Fruit fly (Drosophila melanogaster) whole organism, embryonic: ENCODE measurements around the gene Pka-C3.

Experiments
- Atf6 ChIP-seq: fragments of 200-800 bp; sonication (Bioruptor generic); IDR thresholded peaks from 2 replicates; pipeline ENCODE4 v1.3.6; 2022; ENCODE audit warnings: missing biosample characterization, missing genetic modification characterization
- B-H1 ChIP-seq: fragments of 200-800 bp; sonication (Bioruptor generic); IDR thresholded peaks from 3 replicates; pipeline ENCODE4 v1.3.6; 2022; ENCODE audit warnings: missing biosample characterization, missing genetic modification characterization
- BEAF-32 ChIP-seq: fragments of 200-800 bp; sonication (Bioruptor generic); optimal IDR thresholded peaks from 3 replicates; lab custom pipeline; 2017; ENCODE audit warnings: missing biosample characterization, missing genetic modification characterization, mild to moderate bottlenecking, moderate library complexity, missing genetic modification reagents
- BtbVII ChIP-seq: fragments of 200-800 bp; sonication (Bioruptor generic); optimal IDR thresholded peaks from 3 replicates; lab custom pipeline; 2017; ENCODE audit warnings: missing biosample characterization, mild to moderate bottlenecking, missing genetic modification characterization
- CG10267 ChIP-seq: fragments of 200-800 bp; sonication (Bioruptor generic); optimal IDR thresholded peaks from 2 replicates; lab custom pipeline; 2018; ENCODE audit warnings: missing biosample characterization, mild to moderate bottlenecking, missing genetic modification characterization, moderate library complexity
- CG10979 ChIP-seq: fragments of 200-800 bp; sonication (Bioruptor generic); optimal IDR thresholded peaks from 2 replicates; lab custom pipeline; 2018; ENCODE audit warnings: missing biosample characterization, mild to moderate bottlenecking, missing genetic modification characterization, moderate library complexity
- CG11504 ChIP-seq: fragments of 200-800 bp; sonication (Bioruptor generic); optimal IDR thresholded peaks from 3 replicates; lab custom pipeline; 2019; ENCODE audit warnings: missing biosample characterization, mild to moderate bottlenecking, missing genetic modification characterization, moderate library complexity
- CG11695 ChIP-seq: fragments of 200-800 bp; sonication (Bioruptor generic); IDR thresholded peaks from 3 replicates; pipeline ENCODE4 v1.3.6; 2022; ENCODE audit warnings: missing biosample characterization, missing genetic modification characterization
- CG11696 ChIP-seq: fragments of 200-800 bp; sonication (Bioruptor generic); IDR thresholded peaks from 2 replicates; pipeline ENCODE4 v1.3.6; 2022; ENCODE audit warnings: missing biosample characterization, missing genetic modification characterization
- CG15601 ChIP-seq: fragments of 200-800 bp; sonication (Bioruptor generic); optimal IDR thresholded peaks from 3 replicates; lab custom pipeline; 2019; ENCODE audit warnings: missing biosample characterization, mild to moderate bottlenecking, missing genetic modification characterization, moderate library complexity
- CG17385 ChIP-seq: fragments of 200-800 bp; sonication (Bioruptor generic); optimal IDR thresholded peaks from 3 replicates; lab custom pipeline; 2018; ENCODE audit warnings: missing biosample characterization, mild to moderate bottlenecking, missing genetic modification characterization
- CG17612 ChIP-seq: fragments of 200-800 bp; sonication (Bioruptor generic); IDR thresholded peaks from 2 replicates; pipeline ENCODE4 v1.3.6; 2022; ENCODE audit warnings: missing biosample characterization, missing genetic modification characterization
- CG18011 ChIP-seq: fragments of 200-800 bp; sonication (Bioruptor generic); optimal IDR thresholded peaks from 2 replicates; lab custom pipeline; 2017; ENCODE audit warnings: missing biosample characterization, missing genetic modification characterization, mild to moderate bottlenecking, moderate library complexity, missing genotype
- CG2712 ChIP-seq: fragments of 200-800 bp; optimal IDR thresholded peaks from 3 replicates; lab custom pipeline; 2019; ENCODE audit warnings: missing biosample characterization, mild to moderate bottlenecking, missing genetic modification characterization, moderate library complexity
- CG30403 ChIP-seq: fragments of 200-800 bp; sonication (Bioruptor generic); optimal IDR thresholded peaks from 3 replicates; lab custom pipeline; 2016; ENCODE audit warnings: missing biosample characterization, missing genetic modification characterization
- CG30431 ChIP-seq: fragments of 200-800 bp; sonication (Bioruptor generic); optimal IDR thresholded peaks from 2 replicates; lab custom pipeline; 2017; ENCODE audit warnings: missing biosample characterization, missing genetic modification characterization
- CG31224 ChIP-seq: fragments of 200-800 bp; sonication (Bioruptor generic); IDR thresholded peaks from 2 replicates; pipeline ENCODE4 v1.3.6; 2022; ENCODE audit warnings: missing biosample characterization, missing genetic modification characterization
- CG32532 ChIP-seq: fragments of 200-800 bp; sonication (Bioruptor generic); IDR thresholded peaks from 2 replicates; pipeline ENCODE4 v1.3.6; 2022; ENCODE audit warnings: missing biosample characterization, missing genetic modification characterization
- CG4360 ChIP-seq: fragments of 200-800 bp; sonication (Bioruptor generic); IDR thresholded peaks from 2 replicates; pipeline ENCODE4 v1.3.6; 2022; ENCODE audit warnings: missing biosample characterization, missing genetic modification characterization
- CG8290 ChIP-seq, 3 experiments: fragments of 200-800 bp; sonication (Bioruptor generic); optimal IDR thresholded peaks; 2 replicates each; lab custom pipeline; 2016 to 2019; ENCODE audit warnings: missing biosample characterization in 3 of 3, missing genetic modification characterization in 3 of 3, mild to moderate bottlenecking in 2 of 3, moderate library complexity in 1 of 3
- CG8924 ChIP-seq: fragments of 200-800 bp; optimal IDR thresholded peaks from 3 replicates; lab custom pipeline; 2019; ENCODE audit warnings: missing biosample characterization, mild to moderate bottlenecking, missing genetic modification characterization, moderate library complexity
- Fer1 ChIP-seq: fragments of 200-800 bp; sonication (Bioruptor generic); optimal IDR thresholded peaks from 2 replicates; lab custom pipeline; 2017; ENCODE audit warnings: missing biosample characterization, mild to moderate bottlenecking, missing genetic modification characterization
- H15 ChIP-seq: fragments of 200-800 bp; sonication (Bioruptor generic); IDR thresholded peaks from 3 replicates; pipeline ENCODE4 v1.3.6; 2022; ENCODE audit warnings: missing biosample characterization, missing genetic modification characterization
- HmgZ ChIP-seq: fragments of 200-800 bp; sonication (Bioruptor generic); optimal IDR thresholded peaks from 2 replicates; lab custom pipeline; 2018; ENCODE audit warnings: missing biosample characterization, mild to moderate bottlenecking, missing genetic modification characterization
- Hmx ChIP-seq: fragments of 200-800 bp; sonication (Bioruptor generic); optimal IDR thresholded peaks from 2 replicates; lab custom pipeline; 2016; ENCODE audit warnings: missing biosample characterization, missing genetic modification characterization
- Hr51 ChIP-seq, 2 experiments: fragments of 200-800 bp; sonication (Bioruptor generic); optimal IDR thresholded peaks; 2 replicates in 1 of 2; 3 replicates in 1 of 2; lab custom pipeline; 2016 to 2018; ENCODE audit warnings: missing biosample characterization in 2 of 2, missing genetic modification characterization in 2 of 2, mild to moderate bottlenecking in 1 of 2, moderate library complexity in 1 of 2
- Hsf ChIP-seq: fragments of 200-800 bp; sonication (Bioruptor generic); optimal IDR thresholded peaks from 3 replicates; lab custom pipeline; 2016; ENCODE audit warnings: missing biosample characterization, missing genetic modification characterization
- Mad ChIP-seq: fragments of 200-800 bp; sonication (Bioruptor generic); optimal IDR thresholded peaks from 2 replicates; lab custom pipeline; 2016; ENCODE audit warnings: missing biosample characterization, missing genetic modification characterization
- Trl ChIP-seq, 3 experiments: fragments of >200 bp in 2 of 3; fragments of 200-800 bp in 1 of 3; sonication (Bioruptor generic) in 1 of 3; optimal IDR thresholded peaks; 2 replicates in 1 of 3; 3 replicates in 2 of 3; lab custom pipeline; 2016 to 2017; ENCODE audit warnings: missing biosample characterization in 1 of 3, missing genetic modification characterization in 1 of 3
- Xbp1 ChIP-seq: fragments of 200-800 bp; sonication (Bioruptor generic); optimal IDR thresholded peaks from 3 replicates; lab custom pipeline; 2016; ENCODE audit warnings: missing biosample characterization, mild to moderate bottlenecking, missing genetic modification characterization
- ap ChIP-seq: fragments of 200-800 bp; sonication (Bioruptor generic); IDR thresholded peaks from 2 replicates; pipeline ENCODE4 v1.3.6; 2022; ENCODE audit warnings: missing biosample characterization, missing genetic modification characterization
- ara ChIP-seq: fragments of 200-800 bp; sonication (Bioruptor generic); IDR thresholded peaks from 2 replicates; pipeline ENCODE4 v1.3.6; 2022; ENCODE audit warnings: missing biosample characterization, missing genetic modification characterization
- bbx ChIP-seq: fragments of 200-800 bp; sonication (Bioruptor generic); IDR thresholded peaks from 2 replicates; pipeline ENCODE4 v1.3.6; 2022; ENCODE audit warnings: missing biosample characterization, missing genetic modification characterization; ENCODE audit not compliant: partially characterized antibody
- ci ChIP-seq: fragments of 200-800 bp; sonication (Bioruptor generic); IDR thresholded peaks from 3 replicates; pipeline ENCODE4 v1.3.6; 2022; ENCODE audit warnings: missing biosample characterization, missing genetic modification characterization
- crp ChIP-seq, 2 experiments: fragments of 200-800 bp; sonication (Bioruptor generic); optimal IDR thresholded peaks; 2 replicates in 1 of 2; 3 replicates in 1 of 2; lab custom pipeline; 2017; ENCODE audit warnings: missing biosample characterization in 2 of 2, missing genetic modification characterization in 2 of 2, mild to moderate bottlenecking in 1 of 2, moderate library complexity in 1 of 2
- danr ChIP-seq: fragments of 200-800 bp; sonication (Bioruptor generic); IDR thresholded peaks from 2 replicates; pipeline ENCODE4 v1.3.6; 2022; ENCODE audit warnings: missing biosample characterization, missing genetic modification characterization
- dimm ChIP-seq: fragments of 200-800 bp; sonication (Bioruptor generic); IDR thresholded peaks from 2 replicates; pipeline ENCODE4 v1.3.6; 2022; ENCODE audit warnings: missing biosample characterization, missing genetic modification characterization
- dpn ChIP-seq, 2 experiments: fragments of 200-800 bp; sonication (Bioruptor generic); optimal IDR thresholded peaks; 3 replicates each; lab custom pipeline; 2016; ENCODE audit warnings: missing biosample characterization in 2 of 2, missing genetic modification characterization in 2 of 2
- fd96Cb ChIP-seq: fragments of 200-800 bp; sonication (Bioruptor generic); optimal IDR thresholded peaks from 2 replicates; lab custom pipeline; 2018; ENCODE audit warnings: missing biosample characterization, mild to moderate bottlenecking, missing genetic modification characterization, moderate library complexity
- gem ChIP-seq: fragments of 200-800 bp; sonication (Bioruptor generic); optimal IDR thresholded peaks from 2 replicates; lab custom pipeline; 2019; ENCODE audit warnings: missing biosample characterization, mild to moderate bottlenecking, missing genetic modification characterization, moderate library complexity
- kah ChIP-seq: fragments of 200-800 bp; sonication (Bioruptor generic); optimal IDR thresholded peaks from 2 replicates; lab custom pipeline; 2018; ENCODE audit warnings: missing biosample characterization, mild to moderate bottlenecking, missing genetic modification characterization
- lab ChIP-seq: fragments of 200-800 bp; sonication (Bioruptor generic); optimal IDR thresholded peaks from 3 replicates; lab custom pipeline; 2017; ENCODE audit warnings: missing biosample characterization, missing genetic modification characterization, mild to moderate bottlenecking, moderate library complexity, missing genetic modification reagents
- mirr ChIP-seq: fragments of 200-800 bp; sonication (Bioruptor generic); optimal IDR thresholded peaks from 3 replicates; lab custom pipeline; 2018; ENCODE audit warnings: missing biosample characterization, mild to moderate bottlenecking, missing genetic modification characterization
- trh ChIP-seq: fragments of 200-800 bp; sonication (Bioruptor generic); optimal IDR thresholded peaks from 2 replicates; lab custom pipeline; 2016; ENCODE audit warnings: missing biosample characterization, missing genetic modification characterization
- ttk ChIP-seq: fragments of 200-800 bp; sonication (Bioruptor generic); IDR thresholded peaks from 2 replicates; pipeline ENCODE4 v2.1.2; 2022; ENCODE audit warnings: missing biosample characterization, missing genetic modification characterization
- vvl ChIP-seq: fragments of 200-800 bp; sonication (Bioruptor generic); IDR thresholded peaks from 2 replicates; pipeline ENCODE4 v1.3.6; 2022; ENCODE audit warnings: missing biosample characterization, missing genetic modification characterization
- z ChIP-seq: fragments of 200-800 bp; sonication (Bioruptor generic); IDR thresholded peaks from 3 replicates; pipeline ENCODE4 v1.3.6; 2022; ENCODE audit warnings: missing biosample characterization, missing genetic modification characterization
- zf30C ChIP-seq: fragments of 200-800 bp; sonication (Bioruptor generic); optimal IDR thresholded peaks from 3 replicates; lab custom pipeline; 2018; ENCODE audit warnings: missing biosample characterization, mild to moderate bottlenecking, missing genetic modification characterization

The Pka-C3 gene

DNA sequence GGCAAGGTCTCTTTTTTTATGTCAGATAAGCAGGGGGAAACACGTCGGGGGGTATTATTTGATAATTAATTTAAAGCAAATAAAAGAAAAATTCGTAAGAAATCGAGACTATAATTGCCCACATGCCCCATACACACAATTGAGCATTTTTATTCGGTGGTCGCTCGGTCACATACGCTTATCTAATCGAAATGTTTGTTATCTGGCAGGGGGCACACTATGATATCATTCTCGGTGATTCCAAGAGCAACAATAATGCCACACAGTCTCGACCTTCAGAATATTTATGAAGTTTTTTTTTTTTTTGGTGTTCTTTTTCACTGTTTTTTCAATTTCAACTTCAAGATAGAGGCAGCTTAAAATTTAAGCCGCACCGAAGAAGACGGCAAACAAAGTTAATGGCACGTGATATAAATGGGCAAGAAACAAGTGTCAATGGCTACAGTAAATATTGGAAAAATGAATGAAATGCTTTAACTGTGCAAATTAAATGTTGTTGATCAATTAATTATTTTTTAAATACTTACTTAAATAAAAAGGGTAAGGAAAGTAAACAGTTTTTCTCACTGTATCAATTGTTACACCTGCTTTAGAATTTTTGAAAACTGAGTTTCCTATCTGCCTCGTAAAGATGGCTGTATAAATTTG is 44.9 kb upstream of the Pka-C3 start (continued):
- TF ChIP-seq dpn (GFP tag; optimal IDR thresholded peaks at IDR 0.05; lab: Kevin White, UChicago) (peak in 1 of 2 experiments; percentile 52), CG11696 (peak; percentile 57), CG30431 (GFP tag; lab: Kevin White, UChicago) (no peak), CG15601 (peak; percentile 23), CG2712 (peak; percentile 54), BtbVII (GFP tag; lab: Kevin White, UChicago) (peak; percentile 52), trh (no peak), CG32532 (GFP tag; lab: Robert Waterston, UW) (peak; percentile 64; the same call in 1 of the 2 replicates), Hsf (GFP tag; lab: Kevin White, UChicago) (no peak), ci (GFP tag; lab: Robert Waterston, UW) (no peak), ap (GFP tag; lab: Robert Waterston, UW) (no peak), CG10979 (tag; lab: Kevin White, UChicago) (peak; percentile 35), Mad (GFP tag; lab: Kevin White, UChicago) (peak; percentile 21), CG8924 (tag; lab: Kevin White, UChicago) (peak; percentile 53), kah (GFP tag; lab: Kevin White, UChicago) (no peak), Trl (optimal IDR thresholded peaks at IDR 0.05; lab: Kevin White, UChicago) (no peak), Trl (GFP tag; optimal IDR thresholded peaks at IDR 0.05; lab: Kevin White, UChicago) (no peak), lab (peak; percentile 80), ttk (GFP tag; lab: Robert Waterston, UW) (no peak), CG11695 (GFP tag; lab: Robert Waterston, UW) (peak; percentile 56; the same call in 1 of the 3 replicates), BEAF-32 (no peak), Hr51 (GFP tag; optimal IDR thresholded peaks at IDR 0.05; lab: Kevin White, UChicago) (peak; percentile 49 to 65), CG18011 (peak; percentile 37), gem (tag; lab: Kevin White, UChicago) (peak; percentile 74), CG31224 (peak; percentile 49; the same call in 1 of the 2 replicates), zf30C (no peak), CG17612 (GFP tag; lab: Robert Waterston, UW) (0 out of 2 replicates have a peak, but pooled peaks have one; percentile 25), vvl (GFP tag; lab: Robert Waterston, UW) (peak; percentile 55; the same call in 1 of the 2 replicates), CG10267 (peak; percentile 19), fd96Cb (peak; percentile 6), B-H1 (GFP tag; lab: Robert Waterston, UW) (peak; percentile 23; the same call in 1 of the 3 replicates), HmgZ (tag; lab: Kevin White, UChicago) (peak; percentile 43), Xbp1 (GFP tag; lab: Kevin White, UChicago) (peak; percentile 16), CG4360 (GFP tag; lab: Robert Waterston, UW) (0 out of 2 replicates have a peak, but pooled peaks have one; percentile 19), danr (GFP tag; lab: Robert Waterston, UW) (no peak), mirr (GFP tag; lab: Kevin White, UChicago) (peak; percentile 48), Fer1 (GFP tag; lab: Kevin White, UChicago) (peak; percentile 73), dimm (no peak), crp (GFP tag; optimal IDR thresholded peaks at IDR 0.05; lab: Kevin White, UChicago) (no peak), ara (GFP tag; lab: Robert Waterston, UW) (0 out of 2 replicates have a peak, but pooled peaks have one; percentile 15), Atf6 (GFP tag; lab: Robert Waterston, UW) (peak; percentile 87), Hmx (GFP tag; lab: Kevin White, UChicago) (no peak), CG30403 (GFP tag; lab: Kevin White, UChicago) (no peak), z (GFP tag; lab: Robert Waterston, UW) (0 out of 3 replicates have a peak, but pooled peaks have one; percentile 25), CG8290 (GFP tag; optimal IDR thresholded peaks at IDR 0.05; lab: Kevin White, UChicago) (no peak), CG8290 (tag; optimal IDR thresholded peaks at IDR 0.05; lab: Kevin White, UChicago) (peak in 1 of 2 experiments; percentile 41), CG11504 (tag; lab: Kevin White, UChicago) (no peak), CG17385 (peak; percentile 56), H15 (GFP tag; lab: Robert Waterston, UW) (no peak), bbx (GFP tag; lab: Robert Waterston, UW) (no peak)
